Fruit fly (Drosophila melanogaster) whole organism, wandering third instar larva: ENCODE measurements around the gene FipoQ.

Experiments
- Abd-B ChIP-seq: fragments of >200 bp; optimal IDR thresholded peaks from 2 replicates; lab custom pipeline; 2017; ENCODE audit warnings: missing biosample characterization, missing genetic modification characterization
- CG32264 ChIP-seq: fragments of 200-800 bp; sonication (Bioruptor generic); optimal IDR thresholded peaks from 2 replicates; lab custom pipeline; 2016; ENCODE audit warnings: missing biosample characterization, missing genetic modification characterization
- CrebA ChIP-seq: fragments of 200-800 bp; sonication (Bioruptor generic); optimal IDR thresholded peaks from 2 replicates; lab custom pipeline; 2016; ENCODE audit warnings: missing biosample characterization, mild to moderate bottlenecking, missing genetic modification characterization, borderline replicate concordance
- Dfd ChIP-seq: fragments of >200 bp; optimal IDR thresholded peaks from 2 replicates; lab custom pipeline; 2017; ENCODE audit warnings: missing biosample characterization, missing genetic modification characterization
- GATAd ChIP-seq: sonication (Bioruptor generic); optimal IDR thresholded peaks from 2 replicates; lab custom pipeline; 2016; ENCODE audit warnings: missing biosample characterization, missing genetic modification characterization
- Hnf4 ChIP-seq: fragments of 200-800 bp; sonication (Bioruptor generic); optimal IDR thresholded peaks from 2 replicates; lab custom pipeline; 2016; ENCODE audit warnings: missing biosample characterization, mild to moderate bottlenecking, missing genetic modification characterization
- Hr78 ChIP-seq: fragments of >200 bp; optimal IDR thresholded peaks from 2 replicates; lab custom pipeline; 2017; ENCODE audit warnings: missing biosample characterization, missing genetic modification characterization
- Hr83 ChIP-seq: fragments of 200-300 bp; sonication (Bioruptor generic); optimal IDR thresholded peaks from 2 replicates; lab custom pipeline; 2016; ENCODE audit warnings: missing biosample characterization, mild to moderate bottlenecking, missing genetic modification characterization, moderate library complexity; ENCODE audit not compliant: poor library complexity, severe bottlenecking
- Jra ChIP-seq: sonication (Bioruptor generic); optimal IDR thresholded peaks from 2 replicates; lab custom pipeline; 2016; ENCODE audit warnings: missing biosample characterization, missing genetic modification characterization
- Mio ChIP-seq: sonication (Bioruptor generic); optimal IDR thresholded peaks from 2 replicates; lab custom pipeline; 2016; ENCODE audit warnings: missing biosample characterization, missing genetic modification characterization
- Myc ChIP-seq: fragments of >200 bp; optimal IDR thresholded peaks from 2 replicates; lab custom pipeline; 2017
- OdsH ChIP-seq: fragments of 200-800 bp; sonication (Bioruptor generic); optimal IDR thresholded peaks from 2 replicates; lab custom pipeline; 2016; ENCODE audit warnings: missing biosample characterization, mild to moderate bottlenecking, missing genetic modification characterization
- Rel ChIP-seq, 2 experiments: fragments of 200-800 bp; sonication (Bioruptor generic) in 1 of 2; optimal IDR thresholded peaks; 2 replicates in 1 of 2; 3 replicates in 1 of 2; lab custom pipeline; 2016 to 2019; ENCODE audit warnings: mild to moderate bottlenecking in 2 of 2, missing biosample characterization in 2 of 2, missing genetic modification characterization in 2 of 2, moderate library complexity in 1 of 2
- Sp1 ChIP-seq: fragments of 200-800 bp; sonication (Bioruptor generic); optimal IDR thresholded peaks from 3 replicates; lab custom pipeline; 2019; ENCODE audit warnings: missing biosample characterization, mild to moderate bottlenecking, missing genetic modification characterization, moderate library complexity
- Vsx2 ChIP-seq: fragments of 200-300, 225-300 bp; sonication (Bioruptor generic); optimal IDR thresholded peaks from 2 replicates; lab custom pipeline; 2018; ENCODE audit warnings: missing biosample characterization, missing genetic modification characterization; ENCODE audit not compliant: partially characterized antibody
- br ChIP-seq: fragments of 200-800 bp; sonication (Bioruptor generic); optimal IDR thresholded peaks from 2 replicates; lab custom pipeline; 2016; ENCODE audit warnings: missing biosample characterization, missing genetic modification characterization
- brk ChIP-seq: fragments of 200-800 bp; sonication (Bioruptor generic); optimal IDR thresholded peaks from 2 replicates; lab custom pipeline; 2016; ENCODE audit warnings: missing biosample characterization, mild to moderate bottlenecking, missing genetic modification characterization
- dl ChIP-seq, 2 experiments: fragments of 175-275, 200-275 bp in 1 of 2; fragments of 200-275 bp in 1 of 2; sonication (Bioruptor generic); optimal IDR thresholded peaks; lab custom pipeline; 2018; ENCODE audit warnings: mild to moderate bottlenecking in 2 of 2, missing biosample characterization in 2 of 2, missing genetic modification characterization in 2 of 2, moderate library complexity in 2 of 2; ENCODE audit not compliant: partially characterized antibody in 2 of 2, insufficient read depth in 1 of 2
- dmrt93B ChIP-seq: fragments of 200-800 bp; sonication (Bioruptor generic); optimal IDR thresholded peaks from 2 replicates; lab custom pipeline; 2018; ENCODE audit warnings: missing biosample characterization, mild to moderate bottlenecking, missing genetic modification characterization
- dsf ChIP-seq: sonication (Bioruptor generic); optimal IDR thresholded peaks from 2 replicates; lab custom pipeline; 2016; ENCODE audit warnings: missing biosample characterization, missing genetic modification characterization, borderline replicate concordance
- fru ChIP-seq: fragments of 200-800 bp; sonication (Bioruptor generic); optimal IDR thresholded peaks from 3 replicates; lab custom pipeline; 2016; ENCODE audit warnings: missing biosample characterization, mild to moderate bottlenecking, missing genetic modification characterization
- h ChIP-seq: fragments of 200-800 bp; sonication (Bioruptor generic); optimal IDR thresholded peaks from 3 replicates; lab custom pipeline; 2016; ENCODE audit warnings: missing biosample characterization, mild to moderate bottlenecking, missing genetic modification characterization
- jim ChIP-seq: fragments of 175-275, 200-325 bp; sonication (Bioruptor generic); optimal IDR thresholded peaks from 2 replicates; lab custom pipeline; 2016; ENCODE audit warnings: missing biosample characterization, mild to moderate bottlenecking, missing genetic modification characterization
- lola ChIP-seq: fragments of >200 bp; optimal IDR thresholded peaks from 2 replicates; lab custom pipeline; 2017; ENCODE audit warnings: missing biosample characterization, missing genetic modification characterization
- pan ChIP-seq: fragments of >200 bp; optimal IDR thresholded peaks from 2 replicates; lab custom pipeline; 2017
- rgr ChIP-seq: fragments of 200-800 bp; sonication (Bioruptor generic); optimal IDR thresholded peaks from 3 replicates; lab custom pipeline; 2016; ENCODE audit warnings: missing biosample characterization, mild to moderate bottlenecking, missing genetic modification characterization
- sage ChIP-seq: fragments of 200-800 bp; sonication (Bioruptor generic); optimal IDR thresholded peaks from 2 replicates; lab custom pipeline; 2016; ENCODE audit warnings: missing biosample characterization, mild to moderate bottlenecking, missing genetic modification characterization
- sv ChIP-seq: fragments of 200-800 bp; sonication (Bioruptor generic); optimal IDR thresholded peaks from 3 replicates; lab custom pipeline; 2016; ENCODE audit warnings: missing biosample characterization, missing genetic modification characterization
- tai ChIP-seq: sonication (Bioruptor generic); optimal IDR thresholded peaks from 2 replicates; lab custom pipeline; 2016; ENCODE audit warnings: missing biosample characterization, missing genetic modification characterization
- usp ChIP-seq: fragments of >200 bp; optimal IDR thresholded peaks from 2 replicates; lab custom pipeline; 2017; ENCODE audit warnings: missing biosample characterization, missing genetic modification characterization
- woc ChIP-seq: sonication (Bioruptor generic); optimal IDR thresholded peaks from 2 replicates; lab custom pipeline; 2016; ENCODE audit warnings: missing biosample characterization, mild to moderate bottlenecking, missing genetic modification characterization

FipoQ gene

DNA sequence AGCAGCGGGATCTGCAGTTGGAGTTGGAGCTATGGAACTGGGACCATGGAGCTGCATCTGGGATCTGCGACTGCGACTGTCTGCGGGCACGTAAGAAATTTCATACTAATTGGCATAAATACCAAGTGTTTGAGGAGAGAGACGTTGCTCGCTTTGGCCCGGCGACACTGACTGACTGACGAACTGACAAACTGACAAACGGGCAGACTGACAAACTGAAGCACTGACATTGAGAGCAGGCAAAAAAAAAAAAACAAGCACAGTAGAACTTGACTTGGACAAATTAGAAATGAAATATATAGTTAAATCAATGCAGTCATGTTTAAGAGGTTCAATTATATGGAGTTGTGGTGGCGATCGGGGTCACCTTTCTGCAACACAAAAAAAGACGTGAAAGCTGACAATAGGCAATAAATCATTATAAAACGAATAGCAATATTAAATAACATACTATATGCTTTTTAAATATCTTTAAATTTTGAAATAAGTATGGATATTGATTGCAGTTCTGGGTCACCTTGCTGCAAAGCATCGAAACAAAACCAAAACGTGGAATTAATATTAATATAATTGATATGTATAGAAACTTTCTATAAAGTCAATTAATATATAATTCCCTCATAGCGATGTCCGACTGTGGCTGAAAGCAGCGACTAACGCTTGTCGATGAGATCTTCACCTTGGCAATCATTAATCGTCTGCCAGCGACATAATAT lies 14.1 kb downstream of the FipoQ start:
- TF ChIP-seq dmrt93B (GFP tag; lab: Kevin White, UChicago), result no peak
- TF ChIP-seq tai (GFP tag; lab: Kevin White, UChicago), result no peak
- no peak for TF ChIP-seq sage (GFP tag; lab: Kevin White, UChicago)
- no peak for TF ChIP-seq Rel (GFP tag; optimal IDR thresholded peaks at IDR 0.05; lab: Kevin White, UChicago)
- no peak for TF ChIP-seq Rel (tag; optimal IDR thresholded peaks at IDR 0.05; lab: Kevin White, UChicago)
- TF ChIP-seq CrebA (GFP tag; lab: Kevin White, UChicago), result no peak
- TF ChIP-seq Myc, result no peak
- no peak for TF ChIP-seq Mio (GFP tag; lab: Kevin White, UChicago)
- no peak for TF ChIP-seq Abd-B (GFP tag; lab: Kevin White, UChicago)
- no peak for TF ChIP-seq rgr (GFP tag; lab: Kevin White, UChicago)
- TF ChIP-seq Jra (GFP tag; lab: Kevin White, UChicago), result no peak
- no peak for TF ChIP-seq GATAd
- TF ChIP-seq sv (GFP tag; lab: Kevin White, UChicago), result no peak

DNA sequence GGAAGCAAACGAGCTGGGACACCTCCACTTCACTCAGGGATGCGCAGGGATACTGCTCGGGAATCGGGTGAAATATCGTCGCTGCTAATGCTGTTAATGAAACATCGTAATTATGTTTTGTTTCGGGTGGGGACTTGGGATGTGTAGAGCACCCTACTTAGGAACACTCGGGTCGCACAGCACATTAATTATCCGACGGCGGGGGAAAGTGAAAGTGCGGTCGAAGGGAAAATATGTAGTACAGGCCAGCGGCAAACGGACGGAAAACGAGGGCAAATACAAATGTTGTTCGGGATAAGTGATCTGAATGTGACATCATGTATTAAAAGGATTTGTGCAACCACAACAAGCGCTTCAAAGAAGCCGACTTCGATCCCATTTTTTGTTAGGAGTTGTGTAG lies 16.9 kb downstream of the FipoQ start:
- TF ChIP-seq Sp1 (no peak), CG32264 (no peak), woc (GFP tag; lab: Kevin White, UChicago) (no peak), Hr83 (GFP tag; lab: Kevin White, UChicago) (no peak), OdsH (GFP tag; lab: Kevin White, UChicago) (no peak), CrebA (GFP tag; lab: Kevin White, UChicago) (no peak), Rel (GFP tag; optimal IDR thresholded peaks at IDR 0.05; lab: Kevin White, UChicago) (no peak), Rel (tag; optimal IDR thresholded peaks at IDR 0.05; lab: Kevin White, UChicago) (no peak), Jra (GFP tag; lab: Kevin White, UChicago) (no peak)

DNA sequence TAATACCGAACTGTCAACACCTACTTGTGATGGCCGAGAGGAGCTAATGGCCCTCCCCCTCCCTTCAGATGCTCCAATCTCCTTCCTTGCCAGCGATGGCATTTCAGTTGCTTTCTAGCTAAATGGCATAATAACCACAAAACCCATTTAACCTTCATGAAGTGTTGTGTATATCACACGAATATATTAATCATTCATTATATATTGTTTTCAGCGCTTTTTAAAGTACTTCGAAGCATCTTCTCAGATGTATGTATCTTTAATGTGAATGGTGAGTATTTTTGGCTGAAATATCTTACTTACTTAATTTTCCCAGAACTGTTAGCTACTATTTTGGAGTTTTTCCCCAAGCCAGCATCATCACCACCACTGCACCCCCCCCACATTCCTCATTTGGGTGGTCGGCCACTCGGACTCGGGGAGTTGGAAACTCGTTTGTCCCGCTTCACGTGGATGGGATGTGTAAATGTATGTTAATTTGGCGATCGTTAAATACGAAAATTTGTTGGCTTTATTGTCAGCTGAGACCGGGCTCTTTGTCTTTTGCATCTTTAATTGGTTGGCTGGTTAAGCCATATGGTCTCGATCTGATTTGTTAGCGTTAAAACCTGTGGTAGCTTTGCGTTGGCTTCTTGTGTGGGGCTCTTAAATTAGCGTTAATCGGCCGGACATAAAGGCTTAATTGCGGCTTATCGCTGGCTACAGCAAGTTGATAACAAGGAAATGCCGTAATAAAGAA lies 17.9 kb downstream of the FipoQ start:
- TF ChIP-seq dl (GFP tag; optimal IDR thresholded peaks at IDR 0.05; lab: Kevin White, UChicago; ENCODE audit: insufficient read depth in 1 of 2, partially characterized antibody in 2 of 2) (no peak), Myc (peak; percentile 47)

DNA sequence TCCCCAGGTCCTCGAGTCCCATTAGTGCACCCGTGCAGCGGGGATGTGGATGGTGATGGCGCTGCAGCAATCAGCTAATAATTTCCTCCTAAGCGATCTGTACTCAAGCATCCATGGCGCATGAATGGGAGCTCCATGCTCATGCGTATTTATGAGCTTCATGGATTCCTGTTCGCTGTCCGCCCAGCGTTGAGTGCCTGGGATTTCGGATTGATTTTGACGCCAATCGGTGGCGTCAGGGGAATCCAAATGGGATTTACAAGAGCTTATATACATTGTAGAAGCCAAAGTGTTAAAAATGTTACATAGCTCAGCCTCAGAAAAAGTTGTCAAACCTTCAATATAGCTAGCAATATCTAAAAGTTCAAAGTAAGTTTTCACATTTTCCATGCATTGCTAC lies 20.8 kb downstream of the FipoQ start, which contains the start of gene ND-20L:
Gene ND-20L (plus strand): TSS at position 301 of the 400 bp plus-strand sequence.
- TF ChIP-seq Mio (GFP tag; lab: Kevin White, UChicago) (no peak), usp (no peak), lola (GFP tag; lab: Kevin White, UChicago) (no peak), pan (lab: Kevin White, UChicago) (no peak), CrebA (GFP tag; lab: Kevin White, UChicago) (no peak), OdsH (GFP tag; lab: Kevin White, UChicago) (no peak), br (GFP tag; lab: Kevin White, UChicago) (no peak), jim (GFP tag; lab: Kevin White, UChicago) (no peak), rgr (GFP tag; lab: Kevin White, UChicago) (no peak), Vsx2 (GFP tag; lab: Kevin White, UChicago) (no peak), CG32264 (no peak), Hnf4 (no peak), Dfd (GFP tag; lab: Kevin White, UChicago) (no peak), brk (no peak), h (no peak), dmrt93B (GFP tag; lab: Kevin White, UChicago) (no peak), fru (GFP tag; lab: Kevin White, UChicago) (no peak), dsf (no peak), Hr78 (GFP tag; lab: Kevin White, UChicago) (no peak)
